Worm (Caenorhabditis elegans): ENCODE data around the gene T19C3.7.

Gene T19C3.7

ce11 chrIII:640198-640803, 4.3 kb upstream of the T19C3.7 start, which contains the start of the genes tag-266 and tag-267:
tag-266 (minus strand) TSS chrIII:640226.
tag-267 (plus strand) TSS chrIII:640790.
- TF ChIP-seq mel-28 (tag; optimal IDR thresholded peaks at IDR 0.05; ENCODE audit: borderline replicate concordance): no peak
- TF ChIP-seq let-607 (tag; optimal IDR thresholded peaks at IDR 0.05): peak in 1 of 2 experiments; percentile 25
- no peak for TF ChIP-seq aptf-3 (GFP tag; IDR thresholded peaks at IDR 0.05)
- TF ChIP-seq egl-44 (GFP tag; IDR thresholded peaks at IDR 0.05): no peak
- peak; percentile 45 for TF ChIP-seq tbp1 (GFP tag; optimal IDR thresholded peaks at IDR 0.05)
- no peak for TF ChIP-seq hsf-1 (GFP tag; IDR thresholded peaks at IDR 0.05)
- TF ChIP-seq F37B4.10 (GFP tag; IDR thresholded peaks at IDR 0.05): no peak
- TF ChIP-seq ztf-18 (tag; optimal IDR thresholded peaks at IDR 0.05): peak; percentile 76
- peak in 1 of 2 experiments; percentile 16 for TF ChIP-seq rec-8 (tag; optimal IDR thresholded peaks at IDR 0.05)
- TF ChIP-seq ZK185.1 (tag; optimal IDR thresholded peaks at IDR 0.05; ENCODE audit: poor library complexity, severe bottlenecking): no peak
- TF ChIP-seq athp-1 (tag; optimal IDR thresholded peaks at IDR 0.05): peak; percentile 53
- peak; percentile 90 for TF ChIP-seq mcd-1 (GFP tag; IDR thresholded peaks at IDR 0.05)
- TF ChIP-seq fkh-3 (tag; optimal IDR thresholded peaks at IDR 0.05): no peak
- TF ChIP-seq nhr-120 (GFP tag; IDR thresholded peaks at IDR 0.05): no peak
- no peak for TF ChIP-seq snpc-1.1 (tag; optimal IDR thresholded peaks at IDR 0.05; ENCODE audit: insufficient read depth)
- TF ChIP-seq ztf-6 (GFP tag; IDR thresholded peaks at IDR 0.05): no peak
- TF ChIP-seq C06A6.2 (GFP tag; conservative IDR thresholded peaks at IDR 0.05): no peak
- no peak for TF ChIP-seq nfya-1 (tag; optimal IDR thresholded peaks at IDR 0.05; ENCODE audit: borderline replicate concordance, insufficient read depth)
- TF ChIP-seq dox-1 (GFP tag; IDR thresholded peaks at IDR 0.05): peak; percentile 59
- no peak for TF ChIP-seq lag-1 (GFP tag; IDR thresholded peaks at IDR 0.05)
- 0 out of 2 replicates have a peak, but pooled peaks have one; percentile 15 for TF ChIP-seq ztf-28 (GFP tag; IDR thresholded peaks at IDR 0.05)
- no peak for TF ChIP-seq Y67H2A.10 (GFP tag; conservative IDR thresholded peaks at IDR 0.05)
- peak; percentile 68 for TF ChIP-seq lin-40 (tag; optimal IDR thresholded peaks at IDR 0.05)
- no peak for TF ChIP-seq him-1 (tag; optimal IDR thresholded peaks at IDR 0.05)
- TF ChIP-seq dpl-1 (GFP tag; optimal IDR thresholded peaks at IDR 0.05): no peak
- no peak for TF ChIP-seq ztf-3 (GFP tag; optimal IDR thresholded peaks at IDR 0.05)
- no peak for TF ChIP-seq gei-17 (GFP tag; optimal IDR thresholded peaks at IDR 0.05)
- TF ChIP-seq ceh-27 (GFP tag; optimal IDR thresholded peaks at IDR 0.05): peak; percentile 60
- no peak for TF ChIP-seq ztf-25 (GFP tag; IDR thresholded peaks at IDR 0.05)
- no peak for TF ChIP-seq chd-7 (tag; optimal IDR thresholded peaks at IDR 0.05)
- no peak for TF ChIP-seq zim-3 (tag; optimal IDR thresholded peaks at IDR 0.05)
- no peak for TF ChIP-seq attf-6 (GFP tag; IDR thresholded peaks at IDR 0.05)
- no peak for TF ChIP-seq lir-1 (GFP tag; conservative IDR thresholded peaks at IDR 0.05)
- 0 out of 2 replicates have a peak, but pooled peaks have one; percentile 31 for TF ChIP-seq B0019.2 (GFP tag; conservative IDR thresholded peaks at IDR 0.05)
- TF ChIP-seq ceh-100 (GFP tag; IDR thresholded peaks at IDR 0.05): peak; percentile 97
- TF ChIP-seq die-1 (tag; optimal IDR thresholded peaks at IDR 0.05): peak; percentile 9
- peak; percentile 30; the same call in 1 of the 2 replicates for TF ChIP-seq hmg-1.2 (GFP tag; IDR thresholded peaks at IDR 0.05)
- peak; percentile 47; the same call in 1 of the 2 replicates for TF ChIP-seq aptf-2 (GFP tag; conservative IDR thresholded peaks at IDR 0.05)
- TF ChIP-seq D2030.7 (GFP tag; IDR thresholded peaks at IDR 0.05): peak; percentile 54
- 0 out of 2 replicates have a peak, but pooled peaks have one; percentile 17 for TF ChIP-seq bed-2 (GFP tag; IDR thresholded peaks at IDR 0.05)
- TF ChIP-seq K12H6.12 (tag; optimal IDR thresholded peaks at IDR 0.05): peak; percentile 82
- no peak for TF ChIP-seq hlh-12 (tag; optimal IDR thresholded peaks at IDR 0.05)
- TF ChIP-seq Y95B8A.8 (GFP tag; IDR thresholded peaks at IDR 0.05): no peak
- TF ChIP-seq lin-54 (GFP tag; optimal IDR thresholded peaks at IDR 0.05): peak; percentile 8
- peak; percentile 71 for TF ChIP-seq madf-10 (tag; optimal IDR thresholded peaks at IDR 0.05)
- 0 out of 2 replicates have a peak, but pooled peaks have one; percentile 16 for TF ChIP-seq egrh-3 (GFP tag; IDR thresholded peaks at IDR 0.05)
- TF ChIP-seq nhr-80 (tag; optimal IDR thresholded peaks at IDR 0.05): peak; percentile 12
